Fruit fly (Drosophila melanogaster) whole organism, embryonic: ENCODE measurements around the gene TBC1d7.

ENCODE experiments used
- Asciz ChIP-seq: fragments of 200-800 bp; sonication (Bioruptor generic); optimal IDR thresholded peaks from 2 replicates; lab custom pipeline; 2017; ENCODE audit warnings: missing biosample characterization, mild to moderate bottlenecking, missing genetic modification characterization, missing genetic modification reagents
- B-H1 ChIP-seq: fragments of 200-800 bp; sonication (Bioruptor generic); IDR thresholded peaks from 3 replicates; pipeline ENCODE4 v1.3.6; 2022; ENCODE audit warnings: missing biosample characterization, missing genetic modification characterization
- CG10147 ChIP-seq: fragments of 200-800 bp; sonication (Bioruptor generic); optimal IDR thresholded peaks from 2 replicates; lab custom pipeline; 2019; ENCODE audit warnings: missing biosample characterization, mild to moderate bottlenecking, missing genetic modification characterization, moderate library complexity
- CG10321 ChIP-seq: fragments of 200-800 bp; sonication (Bioruptor generic); IDR thresholded peaks from 2 replicates; pipeline ENCODE4 v1.3.6; 2022; ENCODE audit warnings: missing biosample characterization, missing genetic modification characterization
- CG10543 ChIP-seq: fragments of 200-800 bp; sonication (Bioruptor generic); optimal IDR thresholded peaks from 3 replicates; lab custom pipeline; 2017; ENCODE audit warnings: missing biosample characterization, mild to moderate bottlenecking, missing genetic modification characterization, moderate library complexity
- CG11504 ChIP-seq: fragments of 200-800 bp; sonication (Bioruptor generic); optimal IDR thresholded peaks from 3 replicates; lab custom pipeline; 2019; ENCODE audit warnings: missing biosample characterization, mild to moderate bottlenecking, missing genetic modification characterization, moderate library complexity
- CG16813 ChIP-seq: fragments of 200-800 bp; sonication (Bioruptor generic); IDR thresholded peaks from 3 replicates; pipeline ENCODE4 v1.3.6; 2022; ENCODE audit warnings: missing biosample characterization, missing genetic modification characterization; ENCODE audit not compliant: partially characterized antibody
- CG17361 ChIP-seq: fragments of 200-800 bp; sonication (Bioruptor generic); IDR thresholded peaks from 3 replicates; pipeline ENCODE4 v1.3.6; 2022; ENCODE audit warnings: missing biosample characterization, missing genetic modification characterization
- CG2129 ChIP-seq: fragments of 200-800 bp; sonication (Bioruptor generic); IDR thresholded peaks from 2 replicates; pipeline ENCODE4 v1.3.6; 2022; ENCODE audit warnings: missing biosample characterization, missing genetic modification characterization; ENCODE audit not compliant: partially characterized antibody
- CG2202 ChIP-seq: fragments of 200-800 bp; sonication (Bioruptor generic); optimal IDR thresholded peaks from 2 replicates; lab custom pipeline; 2018; ENCODE audit warnings: missing biosample characterization, mild to moderate bottlenecking, missing genetic modification characterization
- CG31224 ChIP-seq: fragments of 200-800 bp; sonication (Bioruptor generic); IDR thresholded peaks from 2 replicates; pipeline ENCODE4 v1.3.6; 2022; ENCODE audit warnings: missing biosample characterization, missing genetic modification characterization
- CG31365 ChIP-seq: fragments of 200-800 bp; sonication (Bioruptor generic); optimal IDR thresholded peaks from 2 replicates; lab custom pipeline; 2018; ENCODE audit warnings: missing biosample characterization, mild to moderate bottlenecking, missing genetic modification characterization
- CG31388 ChIP-seq: fragments of 200-800 bp; sonication (Bioruptor generic); optimal IDR thresholded peaks from 2 replicates; lab custom pipeline; 2016; ENCODE audit warnings: missing biosample characterization, missing genetic modification characterization
- CG3281 ChIP-seq: fragments of 200-800 bp; sonication (Bioruptor generic); optimal IDR thresholded peaks from 3 replicates; lab custom pipeline; 2017; ENCODE audit warnings: missing biosample characterization, mild to moderate bottlenecking, missing genetic modification characterization
- CG33557 ChIP-seq: fragments of 200-800 bp; sonication (Bioruptor generic); optimal IDR thresholded peaks from 2 replicates; lab custom pipeline; 2019; ENCODE audit warnings: missing biosample characterization, mild to moderate bottlenecking, missing genetic modification characterization, moderate library complexity
- CG34224 ChIP-seq: fragments of 200-800 bp; sonication (Bioruptor generic); IDR thresholded peaks from 3 replicates; pipeline ENCODE4 v1.3.6; 2022; ENCODE audit warnings: missing biosample characterization, missing genetic modification characterization; ENCODE audit not compliant: partially characterized antibody
- CG4617 ChIP-seq: fragments of 200-800 bp; sonication (Bioruptor generic); optimal IDR thresholded peaks from 3 replicates; lab custom pipeline; 2016; ENCODE audit warnings: missing biosample characterization, missing genetic modification characterization, borderline replicate concordance
- CG6272 ChIP-seq: fragments of 200-800 bp; sonication (Bioruptor generic); IDR thresholded peaks from 2 replicates; pipeline ENCODE4 v1.3.6; 2022; ENCODE audit warnings: missing biosample characterization, missing genetic modification characterization
- CG6654 ChIP-seq: fragments of 200-800 bp; sonication (Bioruptor generic); optimal IDR thresholded peaks from 2 replicates; lab custom pipeline; 2017; ENCODE audit warnings: missing biosample characterization, mild to moderate bottlenecking, missing genetic modification characterization
- CG6683 ChIP-seq: fragments of 200-800 bp; sonication (Bioruptor generic); optimal IDR thresholded peaks from 2 replicates; lab custom pipeline; 2017; ENCODE audit warnings: missing biosample characterization, mild to moderate bottlenecking, missing genetic modification characterization, missing genetic modification reagents
- CG6854 ChIP-seq: fragments of 200-800 bp; sonication (Bioruptor generic); optimal IDR thresholded peaks from 3 replicates; lab custom pipeline; 2017; ENCODE audit warnings: missing biosample characterization, mild to moderate bottlenecking, missing genetic modification characterization
- CG8359 ChIP-seq: fragments of 200-800 bp; sonication (Bioruptor generic); optimal IDR thresholded peaks from 2 replicates; lab custom pipeline; 2017; ENCODE audit warnings: missing biosample characterization, mild to moderate bottlenecking, missing genetic modification characterization, borderline replicate concordance
- CG9727 ChIP-seq: fragments of 200-800 bp; sonication (Bioruptor generic); optimal IDR thresholded peaks from 3 replicates; lab custom pipeline; 2017; ENCODE audit warnings: missing biosample characterization, mild to moderate bottlenecking, missing genetic modification characterization
- CG9817 ChIP-seq: fragments of 200-800 bp; sonication (Bioruptor generic); optimal IDR thresholded peaks from 2 replicates; lab custom pipeline; 2018; ENCODE audit warnings: missing biosample characterization, mild to moderate bottlenecking, missing genetic modification characterization, moderate library complexity
- CTCF ChIP-seq: fragments of 200-800 bp; sonication (Bioruptor generic); optimal IDR thresholded peaks from 2 replicates; lab custom pipeline; 2017; ENCODE audit warnings: missing biosample characterization, mild to moderate bottlenecking, missing genetic modification characterization, moderate library complexity
- Deaf1 ChIP-seq: fragments of 200-800 bp; optimal IDR thresholded peaks from 3 replicates; lab custom pipeline; 2019; ENCODE audit warnings: missing biosample characterization, mild to moderate bottlenecking, missing genetic modification characterization, moderate library complexity
- Dek ChIP-seq: fragments of 200-800 bp; sonication (Bioruptor generic); optimal IDR thresholded peaks from 3 replicates; lab custom pipeline; 2019; ENCODE audit warnings: missing biosample characterization, mild to moderate bottlenecking, missing genetic modification characterization, moderate library complexity
- Ets97D ChIP-seq: fragments of 200-800 bp; sonication (Bioruptor generic); optimal IDR thresholded peaks from 3 replicates; lab custom pipeline; 2016; ENCODE audit warnings: missing biosample characterization, missing genetic modification characterization
- Fer1 ChIP-seq: fragments of 200-800 bp; sonication (Bioruptor generic); optimal IDR thresholded peaks from 2 replicates; lab custom pipeline; 2017; ENCODE audit warnings: missing biosample characterization, mild to moderate bottlenecking, missing genetic modification characterization
- HmgD ChIP-seq: fragments of 200-800 bp; sonication (Bioruptor generic); optimal IDR thresholded peaks from 3 replicates; lab custom pipeline; 2016; ENCODE audit warnings: missing biosample characterization, missing genetic modification characterization
- Mrtf ChIP-seq: fragments of 200-800 bp; sonication (Bioruptor generic); IDR thresholded peaks from 3 replicates; pipeline ENCODE4 v1.3.6; 2022; ENCODE audit warnings: missing biosample characterization, missing genetic modification characterization
- NC2β ChIP-seq: fragments of 200-800 bp; sonication (Bioruptor generic); optimal IDR thresholded peaks from 2 replicates; lab custom pipeline; 2016; ENCODE audit warnings: missing biosample characterization, missing genetic modification characterization
- Nf-YB ChIP-seq: fragments of 200-800 bp; sonication (Bioruptor generic); optimal IDR thresholded peaks from 3 replicates; lab custom pipeline; 2019; ENCODE audit warnings: missing biosample characterization, mild to moderate bottlenecking, missing genetic modification characterization, moderate library complexity
- Rx ChIP-seq: fragments of 200-800 bp; sonication (Bioruptor generic); IDR thresholded peaks from 2 replicates; pipeline ENCODE4 v1.3.6; 2022; ENCODE audit warnings: missing biosample characterization, missing genetic modification characterization
- Scr ChIP-seq: fragments of 200-800 bp; sonication (Bioruptor generic); IDR thresholded peaks from 2 replicates; pipeline ENCODE4 v1.3.6; 2022; ENCODE audit warnings: missing biosample characterization, missing genetic modification characterization; ENCODE audit not compliant: partially characterized antibody
- Sin3A ChIP-seq: fragments of >200 bp; optimal IDR thresholded peaks from 2 replicates; lab custom pipeline; 2018
- Spps ChIP-seq: fragments of 200-800 bp; sonication (Bioruptor generic); optimal IDR thresholded peaks from 2 replicates; lab custom pipeline; 2018; ENCODE audit warnings: missing biosample characterization, mild to moderate bottlenecking, missing genetic modification characterization
- ac ChIP-seq: fragments of 200-800 bp; sonication (Bioruptor generic); optimal IDR thresholded peaks from 3 replicates; lab custom pipeline; 2017; ENCODE audit warnings: missing biosample characterization, mild to moderate bottlenecking, missing genetic modification characterization
- ase ChIP-seq: fragments of 200-800 bp; sonication (Bioruptor generic); IDR thresholded peaks from 3 replicates; pipeline ENCODE4 v1.3.6; 2022; ENCODE audit warnings: missing biosample characterization, missing genetic modification characterization
- bcd ChIP-seq: fragments of 200-800 bp; sonication (Bioruptor generic); optimal IDR thresholded peaks from 2 replicates; lab custom pipeline; 2017; ENCODE audit warnings: missing biosample characterization, mild to moderate bottlenecking, missing genetic modification characterization
- cas ChIP-seq: fragments of 200-800 bp; sonication (Bioruptor generic); IDR thresholded peaks from 2 replicates; pipeline ENCODE4 v1.3.6; 2022; ENCODE audit warnings: missing biosample characterization, missing genetic modification characterization
- dm ChIP-seq: fragments of 200-800 bp; sonication (Bioruptor generic); optimal IDR thresholded peaks from 3 replicates; lab custom pipeline; 2016; ENCODE audit warnings: missing biosample characterization, missing genetic modification characterization
- fd102C ChIP-seq: fragments of 200-800 bp; sonication (Bioruptor generic); optimal IDR thresholded peaks from 2 replicates; lab custom pipeline; 2018; ENCODE audit warnings: missing biosample characterization, mild to moderate bottlenecking, missing genetic modification characterization, moderate library complexity
- klu ChIP-seq: fragments of 200-800 bp; sonication (Bioruptor generic); IDR thresholded peaks from 2 replicates; pipeline ENCODE4 v1.3.6; 2022; ENCODE audit warnings: missing biosample characterization, missing genetic modification characterization
- rib ChIP-seq: fragments of 200-800 bp; sonication (Bioruptor generic); IDR thresholded peaks from 2 replicates; pipeline ENCODE4 v1.3.6; 2022; ENCODE audit warnings: missing biosample characterization, missing genetic modification characterization
- run ChIP-seq: fragments of 200-800 bp; sonication (Bioruptor generic); optimal IDR thresholded peaks from 3 replicates; lab custom pipeline; 2018; ENCODE audit warnings: missing biosample characterization, mild to moderate bottlenecking, missing genetic modification characterization
- so ChIP-seq: fragments of 200-800 bp; sonication (Bioruptor generic); IDR thresholded peaks from 3 replicates; pipeline ENCODE4 v1.3.6; 2022; ENCODE audit warnings: missing biosample characterization, missing genetic modification characterization
- trem ChIP-seq: fragments of 200-800 bp; optimal IDR thresholded peaks from 3 replicates; lab custom pipeline; 2019; ENCODE audit warnings: missing biosample characterization, mild to moderate bottlenecking, missing genetic modification characterization, moderate library complexity
- tx ChIP-seq: fragments of 200-800 bp; sonication (Bioruptor generic); optimal IDR thresholded peaks from 2 replicates; lab custom pipeline; 2016; ENCODE audit warnings: missing biosample characterization, missing genetic modification characterization
- zen2 ChIP-seq: fragments of 200-800 bp; sonication (Bioruptor generic); IDR thresholded peaks from 3 replicates; pipeline ENCODE4 v1.3.6; 2022; ENCODE audit warnings: missing biosample characterization, missing genetic modification characterization; ENCODE audit not compliant: partially characterized antibody

TBC1d7 gene

DNA sequence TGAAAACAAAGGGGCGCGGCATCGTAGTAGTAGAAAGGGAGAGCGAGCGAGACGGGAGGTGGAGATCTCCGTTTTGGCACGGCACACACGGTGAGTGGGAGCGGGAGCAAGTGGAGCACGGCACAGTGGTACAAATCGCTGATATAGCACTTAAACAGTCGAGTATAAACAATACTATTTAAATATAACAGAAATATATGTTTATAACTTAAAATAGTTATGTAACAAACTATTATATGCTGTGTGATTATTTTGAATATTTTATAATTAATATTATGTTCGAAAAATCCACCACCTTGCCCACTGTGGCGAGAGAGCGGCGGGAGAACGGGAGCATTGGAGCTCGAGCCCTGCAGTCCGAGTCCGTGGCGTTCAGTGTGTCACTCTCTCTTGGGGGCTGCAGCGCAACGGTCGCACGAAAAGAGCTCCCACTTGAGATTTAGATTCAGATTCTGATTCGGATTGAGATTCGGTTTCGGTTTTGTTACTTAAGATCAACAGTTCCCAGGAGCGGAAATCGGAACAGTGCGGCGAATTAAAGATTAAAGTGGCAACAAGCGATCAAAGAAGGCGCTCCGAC, 20.4 kb upstream of the TBC1d7 start, which contains the start of gene Kal1 (continued):
- peak; percentile 81 for TF ChIP-seq CG8359 (GFP tag; lab: Kevin White, UChicago)
- peak; percentile 57 for TF ChIP-seq ac (GFP tag; lab: Kevin White, UChicago)
- TF ChIP-seq CG31388 (GFP tag; lab: Kevin White, UChicago): peak; percentile 58
- peak; percentile 30 for TF ChIP-seq fd102C (GFP tag; lab: Kevin White, UChicago)
- TF ChIP-seq HmgD (GFP tag; lab: Kevin White, UChicago): no peak
- peak; percentile 66 for TF ChIP-seq CG10543 (GFP tag; lab: Kevin White, UChicago)
- peak; percentile 44 for TF ChIP-seq CG31224
- TF ChIP-seq dm (GFP tag; lab: Kevin White, UChicago): no peak
- peak; percentile 95 for TF ChIP-seq CG11504 (tag; lab: Kevin White, UChicago)
- peak; percentile 66 for TF ChIP-seq CG9817 (tag; lab: Kevin White, UChicago)
- peak; percentile 72 for TF ChIP-seq CG31365
- TF ChIP-seq Sin3A (lab: Kevin White, UChicago): no peak
- no peak for TF ChIP-seq NC2β (GFP tag; lab: Kevin White, UChicago)
- TF ChIP-seq bcd: peak; percentile 90
- TF ChIP-seq CG6854: peak; percentile 86
- peak; percentile 94 for TF ChIP-seq Spps (tag; lab: Kevin White, UChicago)
- peak; percentile 85 for TF ChIP-seq Rx (GFP tag; lab: Robert Waterston, UW)
- no peak for TF ChIP-seq CG2129
- TF ChIP-seq CTCF (GFP tag; lab: Kevin White, UChicago): peak; percentile 67
- peak; percentile 86 for TF ChIP-seq CG33557 (GFP tag; lab: Kevin White, UChicago)
- TF ChIP-seq Nf-YB (GFP tag; lab: Kevin White, UChicago): peak; percentile 82
- TF ChIP-seq CG16813: no peak
- peak; percentile 65 for TF ChIP-seq CG4617 (GFP tag; lab: Kevin White, UChicago)
- peak; percentile 96 for TF ChIP-seq Asciz (GFP tag; lab: Kevin White, UChicago)
- 0 out of 2 replicates have a peak, but pooled peaks have one; percentile 44 for TF ChIP-seq rib (GFP tag; lab: Robert Waterston, UW)
- peak; percentile 86 for TF ChIP-seq ase (GFP tag; lab: Robert Waterston, UW)
- peak; percentile 89 for TF ChIP-seq CG6272 (GFP tag; lab: Robert Waterston, UW)
- TF ChIP-seq CG34224 (GFP tag; lab: Robert Waterston, UW): no peak
- peak; percentile 49 for TF ChIP-seq klu (GFP tag; lab: Robert Waterston, UW)
- TF ChIP-seq CG10321 (GFP tag; lab: Robert Waterston, UW): peak; percentile 55; the same call in 1 of the 2 replicates
- no peak for TF ChIP-seq Ets97D
- peak; percentile 93 for TF ChIP-seq Fer1
- TF ChIP-seq run: peak; percentile 91
- no peak for TF ChIP-seq zen2 (GFP tag; lab: Robert Waterston, UW)
- peak; percentile 79 for TF ChIP-seq CG10147 (GFP tag; lab: Kevin White, UChicago)
- TF ChIP-seq CG17361 (GFP tag; lab: Robert Waterston, UW): peak; percentile 90
- peak; percentile 61 for TF ChIP-seq Dek (tag; lab: Kevin White, UChicago)
- no peak for TF ChIP-seq Scr (GFP tag; lab: Robert Waterston, UW)
- TF ChIP-seq Deaf1 (tag; lab: Kevin White, UChicago): peak; percentile 71
- TF ChIP-seq CG3281 (GFP tag; lab: Kevin White, UChicago): peak; percentile 85
- TF ChIP-seq CG2202 (tag; lab: Kevin White, UChicago): peak; percentile 94
- TF ChIP-seq Mrtf (GFP tag; lab: Robert Waterston, UW): peak; percentile 83
- TF ChIP-seq tx (GFP tag; lab: Kevin White, UChicago): no peak
- peak; percentile 97 for TF ChIP-seq so
- peak; percentile 73 for TF ChIP-seq CG6654 (GFP tag; lab: Kevin White, UChicago)
- TF ChIP-seq CG6683: peak; percentile 85
- TF ChIP-seq trem (tag; lab: Kevin White, UChicago): peak; percentile 93
- peak; percentile 88 for TF ChIP-seq CG9727 (GFP tag; lab: Kevin White, UChicago)
- TF ChIP-seq B-H1 (GFP tag; lab: Robert Waterston, UW): peak; percentile 80
- peak; percentile 57 for TF ChIP-seq cas (GFP tag; lab: Robert Waterston, UW)
